Fruit fly (Drosophila melanogaster) whole organism: ENCODE results near the gene CG16790.

Experiments used
- Dll ChIP-seq: fragments of >200 bp; optimal IDR thresholded peaks from 2 replicates; lab custom pipeline; 2017
- pan ChIP-seq: fragments of >200 bp; optimal IDR thresholded peaks from 2 replicates; lab custom pipeline; 2017
- psq ChIP-seq: fragments of >200 bp; optimal IDR thresholded peaks from 2 replicates; lab custom pipeline; 2017

dm6 chr3R:9551013-9551658, 18.9 kb downstream of the CG16790 start:
- TF ChIP-seq pan (lab: Kevin White, UChicago) (no peak), Dll (lab: Kevin White, UChicago) (peak; percentile 93), psq (no peak)
